Worm (Caenorhabditis elegans) whole organism, young adult: ENCODE results near the gene nhr-237.

Source experiments
- B0019.2 ChIP-seq: fragments of 200-800 bp; sonication (Bioruptor generic); conservative IDR thresholded peaks from 2 replicates; pipeline ENCODE4 v1.3.6; 2022; ENCODE audit warnings: missing genetic modification reagents, missing genetic modification characterization, missing compliant biosample characterization
- Y56A3A.18 ChIP-seq: fragments of 200-800 bp; sonication (Bioruptor generic); IDR thresholded peaks from 2 replicates; pipeline ENCODE4 v1.3.6; 2022; ENCODE audit warnings: missing genetic modification reagents, missing genetic modification characterization, missing compliant biosample characterization
- chd-7 ChIP-seq: sonication (generic microtip); optimal IDR thresholded peaks from 2 replicates; lab custom pipeline; 2016; ENCODE audit warnings: mild to moderate bottlenecking, missing genetic modification characterization, moderate library complexity, missing compliant biosample characterization
- gei-17 ChIP-seq: fragments of 200-800 bp; sonication (Bioruptor generic); optimal IDR thresholded peaks from 2 replicates; lab custom pipeline; 2018; ENCODE audit warnings: mild to moderate bottlenecking, missing genetic modification characterization, missing compliant biosample characterization
- nhr-90 ChIP-seq: sonication (generic microtip); optimal IDR thresholded peaks from 2 replicates; lab custom pipeline; 2016; ENCODE audit warnings: missing genotype, mild to moderate bottlenecking, missing genetic modification characterization, missing compliant biosample characterization

DNA sequence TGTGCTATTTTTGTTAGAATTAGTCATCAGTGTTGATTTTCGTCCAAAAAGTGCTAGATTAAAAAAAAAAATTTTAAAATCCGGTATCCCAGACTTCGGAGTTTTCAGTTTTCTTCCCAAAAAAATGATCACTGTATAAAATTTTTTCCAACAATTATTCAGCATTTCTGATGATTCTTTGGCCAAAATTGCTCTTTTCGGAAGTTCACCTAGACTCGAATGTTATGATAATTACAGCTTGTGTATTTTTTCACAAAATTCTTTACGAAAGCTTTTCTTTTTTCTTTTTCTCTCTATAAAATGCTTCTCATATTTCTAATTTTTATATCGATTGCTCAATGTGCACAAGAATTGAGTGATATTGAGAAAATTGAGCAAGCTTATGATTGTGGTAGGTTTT is 5.1 kb upstream of the nhr-237 start, which contains the start of gene irld-17:
- TF ChIP-seq nhr-90 (tag; lab: Kevin White, UChicago) (no peak), chd-7 (tag; lab: Kevin White, UChicago) (no peak), Y56A3A.18 (GFP tag; lab: Robert Waterston, UW) (no peak), gei-17 (GFP tag; lab: Kevin White, UChicago) (no peak), B0019.2 (GFP tag; lab: Robert Waterston, UW) (no peak)
